Fruit fly (Drosophila melanogaster) whole organism, embryonic: ENCODE measurements around the gene Set2.

Experiments used
- Antp ChIP-seq: fragments of 200-800 bp; sonication (Bioruptor generic); optimal IDR thresholded peaks from 3 replicates; lab custom pipeline; 2016; ENCODE audit warnings: missing biosample characterization, missing genetic modification characterization
- Awh ChIP-seq: fragments of 200-800 bp; sonication (Bioruptor generic); IDR thresholded peaks from 2 replicates; pipeline ENCODE4, ENCODE4 v1.3.6; 2022; ENCODE audit warnings: missing biosample characterization, missing genetic modification characterization
- CG11398 ChIP-seq: fragments of 200-800 bp; sonication (Bioruptor generic); optimal IDR thresholded peaks from 2 replicates; lab custom pipeline; 2016; ENCODE audit warnings: missing biosample characterization, missing genetic modification characterization
- CG11695 ChIP-seq: fragments of 200-800 bp; sonication (Bioruptor generic); IDR thresholded peaks from 3 replicates; pipeline ENCODE4 v1.3.6; 2022; ENCODE audit warnings: missing biosample characterization, missing genetic modification characterization
- CG12104 ChIP-seq: fragments of 200-800 bp; sonication (Bioruptor generic); optimal IDR thresholded peaks from 3 replicates; lab custom pipeline; 2016; ENCODE audit warnings: missing biosample characterization, missing genetic modification characterization
- CG12219 ChIP-seq: fragments of 200-800 bp; sonication (Bioruptor generic); optimal IDR thresholded peaks from 3 replicates; lab custom pipeline; 2018; ENCODE audit warnings: missing biosample characterization, mild to moderate bottlenecking, missing genetic modification characterization
- CG18599 ChIP-seq: fragments of 200-800 bp; sonication (Bioruptor generic); optimal IDR thresholded peaks from 3 replicates; lab custom pipeline; 2017; ENCODE audit warnings: missing biosample characterization, missing genetic modification characterization, mild to moderate bottlenecking, moderate library complexity, missing genetic modification reagents
- CG2129 ChIP-seq: fragments of 200-800 bp; sonication (Bioruptor generic); IDR thresholded peaks from 2 replicates; pipeline ENCODE4 v1.3.6; 2022; ENCODE audit warnings: missing biosample characterization, missing genetic modification characterization; ENCODE audit not compliant: partially characterized antibody
- CG3838 ChIP-seq: fragments of 200-800 bp; sonication (Bioruptor generic); optimal IDR thresholded peaks from 3 replicates; lab custom pipeline; 2016; ENCODE audit warnings: missing biosample characterization, missing genetic modification characterization
- CG4730 ChIP-seq: fragments of 200-800 bp; sonication (Bioruptor generic); IDR thresholded peaks from 2 replicates; pipeline ENCODE4 v1.3.6; 2022; ENCODE audit warnings: missing biosample characterization, missing genetic modification characterization
- CG6254 ChIP-seq: fragments of 200-800 bp; sonication (Bioruptor generic); optimal IDR thresholded peaks from 3 replicates; lab custom pipeline; 2017; ENCODE audit warnings: mild to moderate bottlenecking, missing biosample characterization, missing genetic modification reagents, missing genetic modification characterization
- CG6683 ChIP-seq: fragments of 200-800 bp; sonication (Bioruptor generic); optimal IDR thresholded peaks from 2 replicates; lab custom pipeline; 2017; ENCODE audit warnings: missing biosample characterization, mild to moderate bottlenecking, missing genetic modification characterization, missing genetic modification reagents
- CG6813 ChIP-seq: fragments of 200-800 bp; sonication (Bioruptor generic); optimal IDR thresholded peaks from 2 replicates; lab custom pipeline; 2017; ENCODE audit warnings: missing biosample characterization, missing genetic modification characterization, mild to moderate bottlenecking, moderate library complexity, missing genetic modification reagents
- CG7839 ChIP-seq: fragments of 200-800 bp; sonication (Bioruptor generic); optimal IDR thresholded peaks from 3 replicates; lab custom pipeline; 2018; ENCODE audit warnings: missing biosample characterization, mild to moderate bottlenecking, missing genetic modification characterization, moderate library complexity
- CG8944 ChIP-seq: fragments of 200-800 bp; sonication (Bioruptor generic); optimal IDR thresholded peaks from 3 replicates; lab custom pipeline; 2016; ENCODE audit warnings: missing biosample characterization, missing genetic modification characterization
- CHES-1-like ChIP-seq: fragments of 200-800 bp; sonication (Bioruptor generic); optimal IDR thresholded peaks from 2 replicates; lab custom pipeline; 2016; ENCODE audit warnings: missing biosample characterization, missing genetic modification characterization
- Camta ChIP-seq: fragments of 200-800 bp; sonication (Bioruptor generic); optimal IDR thresholded peaks from 2 replicates; lab custom pipeline; 2016; ENCODE audit warnings: missing biosample characterization, missing genetic modification characterization
- Doc2 ChIP-seq: fragments of 200-800 bp; sonication (Bioruptor generic); IDR thresholded peaks from 2 replicates; pipeline ENCODE4 v1.3.6; 2022; ENCODE audit warnings: missing biosample characterization, missing genetic modification characterization
- E2f2 ChIP-seq: fragments of 200-800 bp; sonication (Bioruptor generic); IDR thresholded peaks from 2 replicates; pipeline ENCODE4 v1.3.6; 2022; ENCODE audit warnings: missing biosample characterization, missing genetic modification characterization
- HLH54F ChIP-seq: fragments of 200-800 bp; sonication (Bioruptor generic); optimal IDR thresholded peaks from 3 replicates; lab custom pipeline; 2016; ENCODE audit warnings: missing biosample characterization, missing genetic modification characterization
- Hr39 ChIP-seq: fragments of >200 bp; optimal IDR thresholded peaks from 2 replicates; lab custom pipeline; 2017
- Kr ChIP-seq: fragments of 200-800 bp; sonication (Bioruptor generic); optimal IDR thresholded peaks from 2 replicates; lab custom pipeline; 2017; ENCODE audit warnings: missing biosample characterization, mild to moderate bottlenecking, missing genetic modification characterization
- Oaz ChIP-seq: fragments of 200-800 bp; sonication (Bioruptor generic); IDR thresholded peaks from 2 replicates; pipeline ENCODE4 v1.3.6; 2022; ENCODE audit warnings: missing biosample characterization, missing genetic modification characterization
- Oli ChIP-seq: fragments of 200-800 bp; sonication (Bioruptor generic); optimal IDR thresholded peaks from 2 replicates; lab custom pipeline; 2018; ENCODE audit warnings: missing biosample characterization, mild to moderate bottlenecking, missing genetic modification characterization, moderate library complexity
- Opbp ChIP-seq: fragments of 200-800 bp; sonication (Bioruptor generic); IDR thresholded peaks from 3 replicates; pipeline ENCODE4 v1.3.6; 2022; ENCODE audit warnings: missing biosample characterization, missing genetic modification characterization; ENCODE audit not compliant: partially characterized antibody
- Ptx1 ChIP-seq: fragments of 200-800 bp; sonication (Bioruptor generic); IDR thresholded peaks from 2 replicates; pipeline ENCODE4 v1.3.6; 2022; ENCODE audit warnings: missing biosample characterization, missing genetic modification characterization
- abd-A ChIP-seq: fragments of 200-800 bp; sonication (Bioruptor generic); optimal IDR thresholded peaks from 3 replicates; lab custom pipeline; 2019; ENCODE audit warnings: missing biosample characterization, mild to moderate bottlenecking, missing genetic modification characterization, moderate library complexity
- ac ChIP-seq: fragments of 200-800 bp; sonication (Bioruptor generic); optimal IDR thresholded peaks from 3 replicates; lab custom pipeline; 2017; ENCODE audit warnings: missing biosample characterization, mild to moderate bottlenecking, missing genetic modification characterization
- az2 ChIP-seq: fragments of 200-800 bp; sonication (Bioruptor generic); optimal IDR thresholded peaks from 3 replicates; lab custom pipeline; 2016; ENCODE audit warnings: missing biosample characterization, missing genetic modification characterization
- btn ChIP-seq: fragments of 200-800 bp; sonication (Bioruptor generic); optimal IDR thresholded peaks from 2 replicates; lab custom pipeline; 2016; ENCODE audit warnings: missing biosample characterization, missing genetic modification characterization
- cad ChIP-seq: fragments of >200 bp; optimal IDR thresholded peaks from 2 replicates; lab custom pipeline; 2017; ENCODE audit warnings: missing biosample characterization, missing genetic modification characterization
- caup ChIP-seq: fragments of 200-800 bp; sonication (Bioruptor generic); optimal IDR thresholded peaks from 3 replicates; lab custom pipeline; 2017; ENCODE audit warnings: missing biosample characterization, mild to moderate bottlenecking, missing genetic modification characterization, moderate library complexity; ENCODE audit not compliant: severe bottlenecking
- dpn ChIP-seq, 2 experiments: fragments of 200-800 bp; sonication (Bioruptor generic); optimal IDR thresholded peaks; 3 replicates each; lab custom pipeline; 2016; ENCODE audit warnings: missing biosample characterization in 2 of 2, missing genetic modification characterization in 2 of 2
- eyg ChIP-seq: fragments of 200-800 bp; sonication (Bioruptor generic); optimal IDR thresholded peaks from 3 replicates; lab custom pipeline; 2016; ENCODE audit warnings: missing biosample characterization, missing genetic modification characterization
- lab ChIP-seq: fragments of 200-800 bp; sonication (Bioruptor generic); optimal IDR thresholded peaks from 3 replicates; lab custom pipeline; 2017; ENCODE audit warnings: missing biosample characterization, missing genetic modification characterization, mild to moderate bottlenecking, moderate library complexity, missing genetic modification reagents
- lmd ChIP-seq: fragments of 200-800 bp; sonication (Bioruptor generic); IDR thresholded peaks from 2 replicates; pipeline ENCODE4 v1.3.6; 2022; ENCODE audit warnings: missing biosample characterization, missing genetic modification characterization
- luna ChIP-seq: fragments of 200-800 bp; sonication (Bioruptor generic); optimal IDR thresholded peaks from 2 replicates; lab custom pipeline; 2016; ENCODE audit warnings: missing biosample characterization, missing genetic modification characterization
- mld ChIP-seq: fragments of 200-800 bp; sonication (Bioruptor generic); IDR thresholded peaks from 3 replicates; pipeline ENCODE4 v1.3.6; 2022; ENCODE audit warnings: missing biosample characterization, missing genetic modification characterization; ENCODE audit not compliant: partially characterized antibody
- nerfin-1 ChIP-seq: fragments of 200-800 bp; sonication (Bioruptor generic); optimal IDR thresholded peaks from 3 replicates; lab custom pipeline; 2019; ENCODE audit warnings: missing biosample characterization, mild to moderate bottlenecking, missing genetic modification characterization, moderate library complexity
- pb ChIP-seq: fragments of 200-800 bp; sonication (Bioruptor generic); optimal IDR thresholded peaks from 3 replicates; lab custom pipeline; 2016; ENCODE audit warnings: missing biosample characterization, missing genetic modification characterization
- phol ChIP-seq: fragments of 200-800 bp; sonication (Bioruptor generic); optimal IDR thresholded peaks from 3 replicates; lab custom pipeline; 2018; ENCODE audit warnings: missing biosample characterization, mild to moderate bottlenecking, missing genetic modification characterization, moderate library complexity
- ro ChIP-seq: fragments of 200-800 bp; sonication (Bioruptor generic); IDR thresholded peaks from 2 replicates; pipeline ENCODE4 v1.3.6; 2022; ENCODE audit warnings: missing biosample characterization, missing genetic modification characterization
- slbo ChIP-seq: fragments of 200-800 bp; sonication (Bioruptor generic); IDR thresholded peaks from 2 replicates; pipeline ENCODE4 v1.3.6; 2022; ENCODE audit warnings: missing biosample characterization, missing genetic modification characterization
- sr ChIP-seq: fragments of 200-800 bp; sonication (Bioruptor generic); IDR thresholded peaks from 3 replicates; pipeline ENCODE4 v1.3.6; 2022; ENCODE audit warnings: missing biosample characterization, missing genetic modification characterization
- stwl ChIP-seq: fragments of 200-800 bp; sonication (Bioruptor generic); optimal IDR thresholded peaks from 3 replicates; lab custom pipeline; 2018; ENCODE audit warnings: missing biosample characterization, mild to moderate bottlenecking, missing genetic modification characterization, moderate library complexity
- tio ChIP-seq: fragments of 200-800 bp; sonication (Bioruptor generic); optimal IDR thresholded peaks from 2 replicates; lab custom pipeline; 2017; ENCODE audit warnings: missing biosample characterization, missing genetic modification characterization, inconsistent platforms
- zen2 ChIP-seq: fragments of 200-800 bp; sonication (Bioruptor generic); IDR thresholded peaks from 3 replicates; pipeline ENCODE4 v1.3.6; 2022; ENCODE audit warnings: missing biosample characterization, missing genetic modification characterization; ENCODE audit not compliant: partially characterized antibody
- zf30C ChIP-seq: fragments of 200-800 bp; sonication (Bioruptor generic); optimal IDR thresholded peaks from 3 replicates; lab custom pipeline; 2018; ENCODE audit warnings: missing biosample characterization, mild to moderate bottlenecking, missing genetic modification characterization

Gene Set2

DNA sequence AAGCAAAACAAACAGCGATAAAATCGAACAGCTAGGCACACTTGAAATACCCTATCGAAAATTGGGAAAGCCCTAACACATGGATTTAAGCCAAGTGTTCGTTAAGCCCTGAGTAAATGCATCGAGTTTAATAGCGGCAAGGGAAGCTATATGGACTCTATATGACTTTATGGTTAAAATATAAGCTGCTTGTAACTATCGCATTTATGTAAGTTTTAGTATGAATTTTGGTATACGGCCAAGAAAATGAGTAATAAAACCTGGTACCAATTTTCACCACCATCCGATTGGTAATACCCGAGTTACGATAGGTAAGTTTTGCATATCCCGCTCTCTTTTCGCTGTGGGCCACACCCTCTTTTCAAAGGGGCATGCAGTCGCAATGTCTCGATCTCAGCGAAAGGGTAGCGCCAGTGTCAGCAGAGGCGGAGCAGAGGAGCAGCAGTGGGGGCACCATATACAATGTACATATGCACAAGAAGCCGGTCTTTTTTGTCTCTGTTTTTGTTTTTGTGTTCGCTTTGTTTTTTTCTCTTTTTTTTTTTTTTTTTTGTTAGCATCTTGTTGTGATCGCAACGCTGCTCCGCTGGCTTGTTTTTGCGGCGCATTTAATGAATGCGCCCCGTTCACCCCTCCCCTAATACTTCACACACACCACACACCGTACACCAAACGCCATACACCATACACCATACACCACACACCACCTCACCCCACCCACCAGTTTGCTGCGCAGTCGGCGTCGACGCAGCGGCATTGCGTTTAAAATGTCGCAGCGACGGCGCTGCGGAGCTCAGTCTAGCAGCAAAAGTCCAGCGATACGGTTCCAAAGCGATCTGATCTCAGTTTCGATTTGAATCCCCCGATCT lies 8.8 kb upstream of the Set2 start, which contains the start of gene GstT4 (continued):
- TF ChIP-seq HLH54F (GFP tag; lab: Kevin White, UChicago) (peak; percentile 64), CG6683 (no peak), btn (GFP tag; lab: Kevin White, UChicago) (peak; percentile 34), Kr (GFP tag; lab: Kevin White, UChicago) (no peak), Doc2 (GFP tag; lab: Robert Waterston, UW) (no peak), slbo (GFP tag; lab: Robert Waterston, UW) (peak; percentile 79), zen2 (GFP tag; lab: Robert Waterston, UW) (0 out of 3 replicates have a peak, but pooled peaks have one; percentile 20), lab (peak; percentile 2), luna (GFP tag; lab: Kevin White, UChicago) (no peak), pb (peak; percentile 5), cad (GFP tag; lab: Kevin White, UChicago) (no peak), Camta (GFP tag; lab: Kevin White, UChicago) (no peak), abd-A (no peak), Hr39 (no peak), tio (GFP tag; lab: Kevin White, UChicago) (peak; percentile 66), CG6813 (GFP tag; lab: Kevin White, UChicago) (peak; percentile 1), az2 (peak; percentile 39), Ptx1 (GFP tag; lab: Robert Waterston, UW) (peak; percentile 32; the same call in 1 of the 2 replicates), Oli (tag; lab: Kevin White, UChicago) (peak; percentile 54), Opbp (0 out of 3 replicates have a peak, but pooled peaks have one; percentile 30), phol (tag; lab: Kevin White, UChicago) (peak; percentile 48), CG18599 (GFP tag; lab: Kevin White, UChicago) (peak; percentile 28), CG11695 (GFP tag; lab: Robert Waterston, UW) (0 out of 3 replicates have a peak, but pooled peaks have one; percentile 28), zf30C (GFP tag; lab: Kevin White, UChicago) (no peak), CG4730 (GFP tag; lab: Robert Waterston, UW) (no peak), lmd (GFP tag; lab: Robert Waterston, UW) (peak; percentile 54), Oaz (no peak), CG11398 (GFP tag; lab: Kevin White, UChicago) (peak; percentile 43), Antp (GFP tag; lab: Kevin White, UChicago) (peak; percentile 64), CG2129 (GFP tag; lab: Robert Waterston, UW) (no peak), Awh (GFP tag; lab: Robert Waterston, UW) (peak; percentile 59; the same call in 1 of the 2 replicates), CG12219 (no peak), CHES-1-like (GFP tag; lab: Kevin White, UChicago) (peak; percentile 57), ro (GFP tag; lab: Robert Waterston, UW) (peak; percentile 45; the same call in 1 of the 2 replicates), CG12104 (GFP tag; lab: Kevin White, UChicago) (peak; percentile 8), dpn (GFP tag; optimal IDR thresholded peaks at IDR 0.05; lab: Kevin White, UChicago) (peak; percentile 54 to 61), CG3838 (GFP tag; lab: Kevin White, UChicago) (no peak), ac (GFP tag; lab: Kevin White, UChicago) (no peak), eyg (GFP tag; lab: Kevin White, UChicago) (peak; percentile 4), E2f2 (peak; percentile 22; the same call in 1 of the 2 replicates), CG6254 (GFP tag; lab: Kevin White, UChicago) (no peak), stwl (no peak), sr (GFP tag; lab: Robert Waterston, UW) (no peak; the same call in 2 of the 3 replicates), caup (GFP tag; lab: Kevin White, UChicago) (peak; percentile 31), nerfin-1 (peak; percentile 12), CG8944 (GFP tag; lab: Kevin White, UChicago) (peak; percentile 44), CG7839 (tag; lab: Kevin White, UChicago) (peak; percentile 65), mld (no peak)
